Fruit fly (Drosophila melanogaster) whole organism, wandering third instar larva: ENCODE measurements around the gene Pex14.

Experiments used
- Abd-B ChIP-seq: fragments of >200 bp; optimal IDR thresholded peaks from 2 replicates; lab custom pipeline; 2017; ENCODE audit warnings: missing biosample characterization, missing genetic modification characterization
- CG32264 ChIP-seq: fragments of 200-800 bp; sonication (Bioruptor generic); optimal IDR thresholded peaks from 2 replicates; lab custom pipeline; 2016; ENCODE audit warnings: missing biosample characterization, missing genetic modification characterization
- CrebA ChIP-seq: fragments of 200-800 bp; sonication (Bioruptor generic); optimal IDR thresholded peaks from 2 replicates; lab custom pipeline; 2016; ENCODE audit warnings: missing biosample characterization, mild to moderate bottlenecking, missing genetic modification characterization, borderline replicate concordance
- Dfd ChIP-seq: fragments of >200 bp; optimal IDR thresholded peaks from 2 replicates; lab custom pipeline; 2017; ENCODE audit warnings: missing biosample characterization, missing genetic modification characterization
- Dif ChIP-seq: fragments of 200-275, 200-300 bp; sonication (Bioruptor generic); optimal IDR thresholded peaks from 2 replicates; lab custom pipeline; 2018; ENCODE audit warnings: missing biosample characterization, missing genetic modification characterization; ENCODE audit not compliant: partially characterized antibody
- GATAd ChIP-seq: sonication (Bioruptor generic); optimal IDR thresholded peaks from 2 replicates; lab custom pipeline; 2016; ENCODE audit warnings: missing biosample characterization, missing genetic modification characterization
- HLH106 ChIP-seq: fragments of 200-800 bp; optimal IDR thresholded peaks from 3 replicates; lab custom pipeline; 2019; ENCODE audit warnings: missing biosample characterization, mild to moderate bottlenecking, missing genetic modification characterization, moderate library complexity
- Hnf4 ChIP-seq: fragments of 200-800 bp; sonication (Bioruptor generic); optimal IDR thresholded peaks from 2 replicates; lab custom pipeline; 2016; ENCODE audit warnings: missing biosample characterization, mild to moderate bottlenecking, missing genetic modification characterization
- Hr78 ChIP-seq: fragments of >200 bp; optimal IDR thresholded peaks from 2 replicates; lab custom pipeline; 2017; ENCODE audit warnings: missing biosample characterization, missing genetic modification characterization
- Hr83 ChIP-seq: fragments of 200-300 bp; sonication (Bioruptor generic); optimal IDR thresholded peaks from 2 replicates; lab custom pipeline; 2016; ENCODE audit warnings: missing biosample characterization, mild to moderate bottlenecking, missing genetic modification characterization, moderate library complexity; ENCODE audit not compliant: poor library complexity, severe bottlenecking
- Jra ChIP-seq: sonication (Bioruptor generic); optimal IDR thresholded peaks from 2 replicates; lab custom pipeline; 2016; ENCODE audit warnings: missing biosample characterization, missing genetic modification characterization
- N ChIP-seq: fragments of >200 bp; optimal IDR thresholded peaks from 2 replicates; lab custom pipeline; 2018; ENCODE audit warnings: missing biosample characterization, missing external identifiers, missing genetic modification characterization
- OdsH ChIP-seq: fragments of 200-800 bp; sonication (Bioruptor generic); optimal IDR thresholded peaks from 2 replicates; lab custom pipeline; 2016; ENCODE audit warnings: missing biosample characterization, mild to moderate bottlenecking, missing genetic modification characterization
- Sp1 ChIP-seq: fragments of 200-800 bp; sonication (Bioruptor generic); optimal IDR thresholded peaks from 3 replicates; lab custom pipeline; 2019; ENCODE audit warnings: missing biosample characterization, mild to moderate bottlenecking, missing genetic modification characterization, moderate library complexity
- Vsx2 ChIP-seq: fragments of 200-300, 225-300 bp; sonication (Bioruptor generic); optimal IDR thresholded peaks from 2 replicates; lab custom pipeline; 2018; ENCODE audit warnings: missing biosample characterization, missing genetic modification characterization; ENCODE audit not compliant: partially characterized antibody
- br ChIP-seq: fragments of 200-800 bp; sonication (Bioruptor generic); optimal IDR thresholded peaks from 2 replicates; lab custom pipeline; 2016; ENCODE audit warnings: missing biosample characterization, missing genetic modification characterization
- brk ChIP-seq: fragments of 200-800 bp; sonication (Bioruptor generic); optimal IDR thresholded peaks from 2 replicates; lab custom pipeline; 2016; ENCODE audit warnings: missing biosample characterization, mild to moderate bottlenecking, missing genetic modification characterization
- dl ChIP-seq, 2 experiments: fragments of 175-275, 200-275 bp in 1 of 2; fragments of 200-275 bp in 1 of 2; sonication (Bioruptor generic); optimal IDR thresholded peaks; lab custom pipeline; 2018; ENCODE audit warnings: mild to moderate bottlenecking in 2 of 2, missing biosample characterization in 2 of 2, missing genetic modification characterization in 2 of 2, moderate library complexity in 2 of 2; ENCODE audit not compliant: partially characterized antibody in 2 of 2, insufficient read depth in 1 of 2
- dmrt93B ChIP-seq: fragments of 200-800 bp; sonication (Bioruptor generic); optimal IDR thresholded peaks from 2 replicates; lab custom pipeline; 2018; ENCODE audit warnings: missing biosample characterization, mild to moderate bottlenecking, missing genetic modification characterization
- dsf ChIP-seq: sonication (Bioruptor generic); optimal IDR thresholded peaks from 2 replicates; lab custom pipeline; 2016; ENCODE audit warnings: missing biosample characterization, missing genetic modification characterization, borderline replicate concordance
- ey ChIP-seq: fragments of 200-800 bp; sonication (Bioruptor generic); optimal IDR thresholded peaks from 2 replicates; lab custom pipeline; 2016; ENCODE audit warnings: missing biosample characterization, missing genetic modification characterization
- foxo ChIP-seq, 2 experiments: fragments of 200-800 bp; sonication (Bioruptor generic); optimal IDR thresholded peaks; 2 replicates in 1 of 2; 3 replicates in 1 of 2; lab custom pipeline; 2016 to 2017; ENCODE audit warnings: missing biosample characterization in 2 of 2, missing genetic modification characterization in 2 of 2
- fru ChIP-seq: fragments of 200-800 bp; sonication (Bioruptor generic); optimal IDR thresholded peaks from 3 replicates; lab custom pipeline; 2016; ENCODE audit warnings: missing biosample characterization, mild to moderate bottlenecking, missing genetic modification characterization
- h ChIP-seq: fragments of 200-800 bp; sonication (Bioruptor generic); optimal IDR thresholded peaks from 3 replicates; lab custom pipeline; 2016; ENCODE audit warnings: missing biosample characterization, mild to moderate bottlenecking, missing genetic modification characterization
- jim ChIP-seq: fragments of 175-275, 200-325 bp; sonication (Bioruptor generic); optimal IDR thresholded peaks from 2 replicates; lab custom pipeline; 2016; ENCODE audit warnings: missing biosample characterization, mild to moderate bottlenecking, missing genetic modification characterization
- lola ChIP-seq: fragments of >200 bp; optimal IDR thresholded peaks from 2 replicates; lab custom pipeline; 2017; ENCODE audit warnings: missing biosample characterization, missing genetic modification characterization
- pan ChIP-seq: fragments of >200 bp; optimal IDR thresholded peaks from 2 replicates; lab custom pipeline; 2017
- psq ChIP-seq: fragments of 200-800 bp; sonication (Bioruptor generic); optimal IDR thresholded peaks from 3 replicates; lab custom pipeline; 2017; ENCODE audit warnings: missing biosample characterization, mild to moderate bottlenecking, missing genetic modification characterization, moderate library complexity
- rgr ChIP-seq: fragments of 200-800 bp; sonication (Bioruptor generic); optimal IDR thresholded peaks from 3 replicates; lab custom pipeline; 2016; ENCODE audit warnings: missing biosample characterization, mild to moderate bottlenecking, missing genetic modification characterization
- sage ChIP-seq: fragments of 200-800 bp; sonication (Bioruptor generic); optimal IDR thresholded peaks from 2 replicates; lab custom pipeline; 2016; ENCODE audit warnings: missing biosample characterization, mild to moderate bottlenecking, missing genetic modification characterization
- sv ChIP-seq: fragments of 200-800 bp; sonication (Bioruptor generic); optimal IDR thresholded peaks from 3 replicates; lab custom pipeline; 2016; ENCODE audit warnings: missing biosample characterization, missing genetic modification characterization
- tai ChIP-seq: sonication (Bioruptor generic); optimal IDR thresholded peaks from 2 replicates; lab custom pipeline; 2016; ENCODE audit warnings: missing biosample characterization, missing genetic modification characterization
- woc ChIP-seq: sonication (Bioruptor generic); optimal IDR thresholded peaks from 2 replicates; lab custom pipeline; 2016; ENCODE audit warnings: missing biosample characterization, mild to moderate bottlenecking, missing genetic modification characterization

Gene Pex14

DNA sequence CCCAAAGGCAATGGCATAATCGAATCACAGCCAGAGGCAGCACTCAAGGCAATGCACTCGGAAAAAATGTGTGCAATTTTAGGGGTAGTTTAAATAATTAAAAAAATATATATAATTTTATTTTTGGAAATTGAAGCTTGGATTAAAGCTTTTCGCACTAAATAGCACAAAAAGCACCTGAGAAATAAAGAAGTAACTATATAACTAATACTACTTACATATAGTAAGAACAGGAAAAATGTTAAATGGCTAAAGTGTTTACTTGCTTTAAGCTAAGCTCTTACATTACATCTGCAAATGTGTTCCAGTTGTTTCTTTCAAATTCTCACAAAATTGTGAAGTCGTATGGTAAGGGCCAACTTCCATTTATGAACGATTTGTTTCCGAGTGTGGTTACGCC, 39.2 kb upstream of the Pex14 start, which contains the start of gene Gr77a:
Gene Gr77a, minus strand, starts transcription at position 17 of the 400 bp plus-strand sequence.
- TF ChIP-seq GATAd (GFP tag; lab: Kevin White, UChicago) (no peak), HLH106 (tag; lab: Kevin White, UChicago) (no peak), jim (no peak), h (GFP tag; lab: Kevin White, UChicago) (no peak), br (no peak), OdsH (no peak), Dfd (GFP tag; lab: Kevin White, UChicago) (no peak), tai (no peak), fru (GFP tag; lab: Kevin White, UChicago) (peak; percentile 7), Hr83 (no peak), foxo (GFP tag; optimal IDR thresholded peaks at IDR 0.05; lab: Kevin White, UChicago) (peak in 1 of 2 experiments; percentile 19), Hnf4 (GFP tag; lab: Kevin White, UChicago) (no peak), rgr (peak; percentile 0)

- TF ChIP-seq fru (GFP tag; lab: Kevin White, UChicago) (peak; percentile 36), foxo (GFP tag; optimal IDR thresholded peaks at IDR 0.05; lab: Kevin White, UChicago) (peak in 1 of 2 experiments; percentile 17), Sp1 (peak; percentile 8), br (no peak), rgr (peak; percentile 3), h (GFP tag; lab: Kevin White, UChicago) (peak; percentile 20), HLH106 (tag; lab: Kevin White, UChicago) (peak; percentile 21), dsf (GFP tag; lab: Kevin White, UChicago) (no peak)
These were observed 31.2 kb upstream of the Pex14 start for dm6 chr3L:20747299-20747925.

DNA sequence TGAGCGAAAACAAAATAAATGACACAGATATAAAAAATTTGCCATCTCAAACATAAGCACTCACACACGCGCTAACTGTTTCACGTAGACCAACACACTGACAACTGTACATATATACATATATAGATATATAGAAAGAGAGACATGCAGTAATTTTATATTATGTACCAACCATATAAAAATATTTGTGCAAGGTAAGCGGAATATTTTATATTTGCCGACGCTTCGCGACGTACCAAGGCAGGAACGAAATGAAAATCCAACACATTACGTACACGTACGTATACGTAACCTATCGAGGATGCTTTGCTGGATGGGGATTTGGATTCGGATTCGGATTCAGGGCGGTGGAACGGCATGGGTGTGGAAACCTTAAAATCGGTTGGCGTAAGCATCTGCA, 30.0 kb upstream of the Pex14 start:
- TF ChIP-seq sv (GFP tag; lab: Kevin White, UChicago) (no peak), sage (GFP tag; lab: Kevin White, UChicago) (no peak), rgr (no peak), dl (GFP tag; optimal IDR thresholded peaks at IDR 0.05; lab: Kevin White, UChicago; ENCODE audit: insufficient read depth in 1 of 2, partially characterized antibody in 2 of 2) (no peak), Dif (GFP tag; lab: Kevin White, UChicago) (no peak), N (GFP tag; lab: Kevin White, UChicago) (no peak), CrebA (no peak), CG32264 (GFP tag; lab: Kevin White, UChicago) (no peak), pan (lab: Kevin White, UChicago) (no peak), h (GFP tag; lab: Kevin White, UChicago) (no peak), Vsx2 (GFP tag; lab: Kevin White, UChicago) (no peak), psq (GFP tag; lab: Kevin White, UChicago) (no peak), dmrt93B (no peak), Jra (GFP tag; lab: Kevin White, UChicago) (no peak), HLH106 (tag; lab: Kevin White, UChicago) (no peak), Hr78 (no peak), OdsH (no peak)

DNA sequence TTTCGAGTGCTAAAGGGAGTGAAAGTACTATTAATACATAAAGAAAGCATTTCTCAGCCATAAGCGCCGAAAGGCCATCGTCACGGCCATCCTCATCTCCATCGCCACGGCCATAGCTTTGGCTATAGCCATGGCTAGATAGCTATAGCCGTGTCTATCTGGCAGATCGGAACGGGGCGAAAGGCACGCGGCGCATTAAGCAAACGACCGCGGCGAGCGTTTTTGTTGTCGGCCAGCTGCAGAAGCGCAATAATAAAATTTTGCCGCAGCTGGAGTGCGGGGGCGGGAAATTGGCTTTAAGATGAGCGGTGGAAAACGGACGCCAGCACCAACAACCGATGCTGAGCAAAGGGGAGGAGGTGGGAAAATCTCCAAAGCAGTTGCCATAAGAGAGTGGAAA, 28.2 kb upstream of the Pex14 start:
- TF ChIP-seq CG32264 (GFP tag; lab: Kevin White, UChicago) (no peak), Abd-B (no peak), ey (GFP tag; lab: Kevin White, UChicago) (no peak), dmrt93B (no peak), rgr (no peak), br (no peak), lola (no peak), pan (lab: Kevin White, UChicago) (no peak), brk (no peak), HLH106 (tag; lab: Kevin White, UChicago) (no peak), woc (GFP tag; lab: Kevin White, UChicago) (no peak), tai (no peak)
